Worm (Caenorhabditis elegans): Measurements from ENCODE around the gene dpy-3.

dpy-3 gene

ce11 chrX:2157855-2158254, 12.4 kb upstream of the dpy-3 start:
- TF ChIP-seq ztf-29 (GFP tag; IDR thresholded peaks at IDR 0.05): no peak
- TF ChIP-seq klf-2 (GFP tag; conservative IDR thresholded peaks at IDR 0.05): no peak
- no peak for TF ChIP-seq cog-1 (tag; optimal IDR thresholded peaks at IDR 0.05)
- no peak for TF ChIP-seq med-1 (GFP tag; optimal IDR thresholded peaks at IDR 0.05; ENCODE audit: insufficient read depth)

- TF ChIP-seq T22C8.4 (GFP tag; IDR thresholded peaks at IDR 0.05) (no peak), med-1 (GFP tag; optimal IDR thresholded peaks at IDR 0.05; ENCODE audit: insufficient read depth) (no peak), ztf-29 (GFP tag; IDR thresholded peaks at IDR 0.05) (no peak), cog-1 (tag; optimal IDR thresholded peaks at IDR 0.05) (no peak), ztf-23 (GFP tag; IDR thresholded peaks at IDR 0.05) (no peak), ref-1 (GFP tag; conservative IDR thresholded peaks at IDR 0.05) (no peak), tab-1 (GFP tag; IDR thresholded peaks at IDR 0.05) (no peak), klf-2 (GFP tag; conservative IDR thresholded peaks at IDR 0.05) (no peak)
Measured at ce11 chrX:2153780-2154179, 8.3 kb upstream of the dpy-3 start.

ce11 chrX:2152062-2152461, 6.6 kb upstream of the dpy-3 start:
- TF ChIP-seq T22C8.4 (GFP tag; IDR thresholded peaks at IDR 0.05) (no peak), cog-1 (tag; optimal IDR thresholded peaks at IDR 0.05) (no peak), tab-1 (GFP tag; IDR thresholded peaks at IDR 0.05) (no peak), ztf-23 (GFP tag; IDR thresholded peaks at IDR 0.05) (no peak), med-1 (GFP tag; optimal IDR thresholded peaks at IDR 0.05; ENCODE audit: insufficient read depth) (no peak), flt-1 (GFP tag; IDR thresholded peaks at IDR 0.05) (no peak), klf-2 (GFP tag; conservative IDR thresholded peaks at IDR 0.05) (no peak), ref-1 (GFP tag; conservative IDR thresholded peaks at IDR 0.05) (no peak), ztf-29 (GFP tag; IDR thresholded peaks at IDR 0.05) (no peak)

ce11 chrX:2150006-2150405, 4.6 kb upstream of the dpy-3 start, which contains the start of gene npax-2:
Gene npax-2 (minus strand): TSS chrX:2150106.
- TF ChIP-seq ztf-23 (GFP tag; IDR thresholded peaks at IDR 0.05): no peak
- TF ChIP-seq med-1 (GFP tag; optimal IDR thresholded peaks at IDR 0.05; ENCODE audit: insufficient read depth): no peak
- TF ChIP-seq ztf-29 (GFP tag; IDR thresholded peaks at IDR 0.05): no peak
- TF ChIP-seq ref-1 (GFP tag; conservative IDR thresholded peaks at IDR 0.05): no peak
- TF ChIP-seq tab-1 (GFP tag; IDR thresholded peaks at IDR 0.05): no peak
- no peak for TF ChIP-seq T22C8.4 (GFP tag; IDR thresholded peaks at IDR 0.05)
- TF ChIP-seq flt-1 (GFP tag; IDR thresholded peaks at IDR 0.05): no peak
- no peak for TF ChIP-seq klf-2 (GFP tag; conservative IDR thresholded peaks at IDR 0.05)
- TF ChIP-seq cog-1 (tag; optimal IDR thresholded peaks at IDR 0.05): no peak

ce11 chrX:2144875-2145274, 572 bp downstream of the dpy-3 start:
- TF ChIP-seq med-1 (GFP tag; optimal IDR thresholded peaks at IDR 0.05; ENCODE audit: insufficient read depth) (no peak), cog-1 (tag; optimal IDR thresholded peaks at IDR 0.05) (no peak), klf-2 (GFP tag; conservative IDR thresholded peaks at IDR 0.05) (no peak), ztf-29 (GFP tag; IDR thresholded peaks at IDR 0.05) (no peak), flt-1 (GFP tag; IDR thresholded peaks at IDR 0.05) (no peak), T22C8.4 (GFP tag; IDR thresholded peaks at IDR 0.05) (no peak), tab-1 (GFP tag; IDR thresholded peaks at IDR 0.05) (no peak), ztf-23 (GFP tag; IDR thresholded peaks at IDR 0.05) (no peak), ref-1 (GFP tag; conservative IDR thresholded peaks at IDR 0.05) (no peak)

ce11 chrX:2144236-2144635, 1.2 kb downstream of the dpy-3 start:
- TF ChIP-seq flt-1 (GFP tag; IDR thresholded peaks at IDR 0.05) (no peak), cog-1 (tag; optimal IDR thresholded peaks at IDR 0.05) (no peak), tab-1 (GFP tag; IDR thresholded peaks at IDR 0.05) (no peak), T22C8.4 (GFP tag; IDR thresholded peaks at IDR 0.05) (no peak), ztf-23 (GFP tag; IDR thresholded peaks at IDR 0.05) (no peak), ztf-29 (GFP tag; IDR thresholded peaks at IDR 0.05) (no peak), med-1 (GFP tag; optimal IDR thresholded peaks at IDR 0.05; ENCODE audit: insufficient read depth) (no peak), klf-2 (GFP tag; conservative IDR thresholded peaks at IDR 0.05) (no peak), ref-1 (GFP tag; conservative IDR thresholded peaks at IDR 0.05) (no peak)

ce11 chrX:2140610-2141009, 4.8 kb downstream of the dpy-3 start:
- TF ChIP-seq tab-1 (GFP tag; IDR thresholded peaks at IDR 0.05) (no peak), ztf-23 (GFP tag; IDR thresholded peaks at IDR 0.05) (0 out of 2 replicates have a peak, but pooled peaks have one; percentile 28), flt-1 (GFP tag; IDR thresholded peaks at IDR 0.05) (no peak)

ce11 chrX:2138923-2139322, 6.5 kb downstream of the dpy-3 start:
- no peak for TF ChIP-seq ref-1 (GFP tag; conservative IDR thresholded peaks at IDR 0.05)
- TF ChIP-seq ztf-29 (GFP tag; IDR thresholded peaks at IDR 0.05): no peak
- no peak for TF ChIP-seq flt-1 (GFP tag; IDR thresholded peaks at IDR 0.05)
- TF ChIP-seq cog-1 (tag; optimal IDR thresholded peaks at IDR 0.05): no peak
- no peak for TF ChIP-seq tab-1 (GFP tag; IDR thresholded peaks at IDR 0.05)
- no peak for TF ChIP-seq ztf-23 (GFP tag; IDR thresholded peaks at IDR 0.05)
- no peak for TF ChIP-seq klf-2 (GFP tag; conservative IDR thresholded peaks at IDR 0.05)
- TF ChIP-seq med-1 (GFP tag; optimal IDR thresholded peaks at IDR 0.05; ENCODE audit: insufficient read depth): no peak
- TF ChIP-seq T22C8.4 (GFP tag; IDR thresholded peaks at IDR 0.05): no peak

- TF ChIP-seq klf-2 (GFP tag; conservative IDR thresholded peaks at IDR 0.05) (no peak), cog-1 (tag; optimal IDR thresholded peaks at IDR 0.05) (no peak), ref-1 (GFP tag; conservative IDR thresholded peaks at IDR 0.05) (no peak), tab-1 (GFP tag; IDR thresholded peaks at IDR 0.05) (no peak), T22C8.4 (GFP tag; IDR thresholded peaks at IDR 0.05) (no peak), med-1 (GFP tag; optimal IDR thresholded peaks at IDR 0.05; ENCODE audit: insufficient read depth) (no peak), ztf-29 (GFP tag; IDR thresholded peaks at IDR 0.05) (no peak), flt-1 (GFP tag; IDR thresholded peaks at IDR 0.05) (no peak), ztf-23 (GFP tag; IDR thresholded peaks at IDR 0.05) (no peak)
Measured at ce11 chrX:2136937-2137336, 8.5 kb downstream of the dpy-3 start.

ce11 chrX:2131650-2132049, 13.8 kb downstream of the dpy-3 start, which contains the start of gene F53B1.9:
Gene F53B1.9 (minus strand): TSS chrX:2131844.
- TF ChIP-seq ztf-23 (GFP tag; IDR thresholded peaks at IDR 0.05) (no peak), flt-1 (GFP tag; IDR thresholded peaks at IDR 0.05) (no peak), ztf-29 (GFP tag; IDR thresholded peaks at IDR 0.05) (no peak), tab-1 (GFP tag; IDR thresholded peaks at IDR 0.05) (no peak), med-1 (GFP tag; optimal IDR thresholded peaks at IDR 0.05; ENCODE audit: insufficient read depth) (no peak), cog-1 (tag; optimal IDR thresholded peaks at IDR 0.05) (no peak), T22C8.4 (GFP tag; IDR thresholded peaks at IDR 0.05) (no peak), klf-2 (GFP tag; conservative IDR thresholded peaks at IDR 0.05) (no peak), ref-1 (GFP tag; conservative IDR thresholded peaks at IDR 0.05) (no peak)
